Worm (Caenorhabditis elegans) whole organism, L4 larva: ENCODE results near the gene clec-160.

Experiments used
- F37D6.2 ChIP-seq: sonication (generic microtip); optimal IDR thresholded peaks from 2 replicates; lab custom pipeline; 2016; ENCODE audit warnings: mild to moderate bottlenecking, missing genetic modification characterization, missing compliant biosample characterization
- F44E2.7 ChIP-seq: fragments of 200-800 bp; sonication (Bioruptor generic); IDR thresholded peaks from 2 replicates; pipeline ENCODE4 v2.1.2; 2022; ENCODE audit warnings: missing genetic modification characterization, missing compliant biosample characterization
- R02D3.7 ChIP-seq: fragments of 150-350 bp; sonication (generic microtip); optimal IDR thresholded peaks from 3 replicates; lab custom pipeline; 2014; ENCODE audit warnings: missing biosample characterization, missing genetic modification characterization
- T20F7.1 ChIP-seq: fragments of 200-800 bp; sonication (Bioruptor generic); optimal IDR thresholded peaks from 2 replicates; lab custom pipeline; 2018; ENCODE audit warnings: mild to moderate bottlenecking, missing genetic modification characterization, missing compliant biosample characterization
- T26A8.4 ChIP-seq: fragments of 200-800 bp; sonication (Bioruptor generic); IDR thresholded peaks from 2 replicates; pipeline ENCODE4 v1.3.6; 2022; ENCODE audit warnings: missing genetic modification characterization, missing compliant biosample characterization
- ZK546.5 ChIP-seq, 2 experiments: sonication (generic microtip); optimal IDR thresholded peaks; 2 replicates each; lab custom pipeline; 2017; ENCODE audit warnings: missing biosample characterization in 2 of 2, missing genetic modification characterization in 2 of 2
- aha-1 ChIP-seq: fragments of 150-350 bp; peaks from one replicate; lab custom pipeline; 2014; ENCODE audit warnings: missing biosample characterization, missing genetic modification characterization
- ceh-32 ChIP-seq: sonication (generic microtip); optimal IDR thresholded peaks from 2 replicates; lab custom pipeline; 2016; ENCODE audit warnings: mild to moderate bottlenecking, missing genetic modification characterization, missing compliant biosample characterization; ENCODE audit not compliant: poor library complexity
- ceh-82 ChIP-seq: sonication (generic microtip); optimal IDR thresholded peaks from 2 replicates; lab custom pipeline; 2017; ENCODE audit warnings: missing biosample characterization, missing genetic modification characterization
- daf-12 ChIP-seq: fragments of 150-350 bp; optimal IDR thresholded peaks from 2 replicates; lab custom pipeline; 2014; ENCODE audit warnings: missing biosample characterization, missing genetic modification reagents, missing genetic modification characterization
- daf-19 ChIP-seq: fragments of 200-800 bp; sonication (Bioruptor generic); conservative IDR thresholded peaks from 2 replicates; pipeline ENCODE4 v1.3.6; 2022; ENCODE audit warnings: missing genetic modification characterization, missing compliant biosample characterization
- dmd-8 ChIP-seq: fragments of 200-800 bp; sonication (Bioruptor generic); IDR thresholded peaks from 2 replicates; pipeline ENCODE4 v1.3.6; 2022; ENCODE audit warnings: missing genetic modification characterization, missing compliant biosample characterization
- dpl-1 ChIP-seq: fragments of 150-350 bp; optimal IDR thresholded peaks from 2 replicates; lab custom pipeline; 2014; ENCODE audit warnings: missing biosample characterization, missing genetic modification reagents, missing genetic modification characterization
- egl-27 ChIP-seq: sonication (generic microtip); optimal IDR thresholded peaks from 3 replicates; lab custom pipeline; 2017; ENCODE audit warnings: missing biosample characterization, missing genetic modification reagents, missing genetic modification characterization
- fkh-10 ChIP-seq: fragments of 150-350 bp; optimal IDR thresholded peaks from 2 replicates; lab custom pipeline; 2014; ENCODE audit warnings: missing biosample characterization, missing genetic modification reagents, missing genetic modification characterization
- lin-13 ChIP-seq: fragments of 150-350 bp; optimal IDR thresholded peaks from 2 replicates; lab custom pipeline; 2014; ENCODE audit warnings: missing biosample characterization, missing genetic modification reagents, missing genetic modification characterization
- lin-29 ChIP-seq: fragments of 200-800 bp; sonication (Bioruptor generic); IDR thresholded peaks from 2 replicates; pipeline ENCODE4 v1.3.6; 2022; ENCODE audit warnings: missing genetic modification reagents, missing genetic modification characterization, missing compliant biosample characterization
- lir-3 ChIP-seq: sonication (generic microtip); optimal IDR thresholded peaks from 2 replicates; lab custom pipeline; 2016; ENCODE audit warnings: mild to moderate bottlenecking, missing genetic modification characterization, missing compliant biosample characterization
- madf-5 ChIP-seq, 2 experiments: fragments of 200-800 bp; sonication (Bioruptor generic); IDR thresholded peaks; 2 replicates each; pipeline ENCODE4 v1.3.6; 2022; ENCODE audit warnings: missing compliant biosample characterization in 2 of 2, missing genetic modification characterization in 2 of 2
- mdt-29 ChIP-seq: fragments of 200-800 bp; sonication (Bioruptor generic); IDR thresholded peaks from 2 replicates; pipeline ENCODE4 v1.3.6; 2022; ENCODE audit warnings: missing genetic modification reagents, missing genetic modification characterization, missing compliant biosample characterization
- mep-1 ChIP-seq: fragments of 150-350 bp; sonication (generic microtip); optimal IDR thresholded peaks from 3 replicates; lab custom pipeline; 2014; ENCODE audit warnings: missing biosample characterization, missing genetic modification characterization
- mes-2 ChIP-seq: sonication (generic microtip); optimal IDR thresholded peaks from 2 replicates; lab custom pipeline; 2016; ENCODE audit warnings: missing genotype, mild to moderate bottlenecking, missing genetic modification characterization, missing compliant biosample characterization; ENCODE audit not compliant: poor library complexity, severe bottlenecking
- nhr-111 ChIP-seq: fragments of 200-800 bp; sonication (Bioruptor generic); optimal IDR thresholded peaks from 2 replicates; lab custom pipeline; 2018; ENCODE audit warnings: mild to moderate bottlenecking, missing genetic modification characterization, missing compliant biosample characterization
- nhr-25 ChIP-seq: sonication (generic microtip); optimal IDR thresholded peaks from 2 replicates; lab custom pipeline; 2017; ENCODE audit warnings: missing genetic modification characterization, mild to moderate bottlenecking, missing compliant biosample characterization, antibody characterized with exemption, moderate library complexity, borderline replicate concordance; ENCODE audit not compliant: insufficient read depth
- nhr-6 ChIP-seq: fragments of 150-350 bp; optimal IDR thresholded peaks from 2 replicates; lab custom pipeline; 2014; ENCODE audit warnings: missing biosample characterization, missing genetic modification characterization
- pha-4 ChIP-seq, 2 experiments: fragments of 150-350 bp in 1 of 2; fragments of 200-800 bp in 1 of 2; sonication (Bioruptor generic) in 1 of 2; IDR thresholded peaks in 1 of 2; optimal IDR thresholded peaks in 1 of 2; 2 replicates each; pipeline versions ENCODE4 v1.3.6 to Lab custom; 2014 to 2022; ENCODE audit warnings: missing genetic modification characterization in 2 of 2, missing genetic modification reagents in 2 of 2, missing biosample characterization in 1 of 2, missing compliant biosample characterization in 1 of 2
- saeg-2 ChIP-seq: fragments of 200-800 bp; sonication (Bioruptor generic); IDR thresholded peaks from 2 replicates; pipeline ENCODE4 v1.3.6; 2022; ENCODE audit warnings: missing genetic modification reagents, missing genetic modification characterization, missing compliant biosample characterization
- set-16 ChIP-seq: fragments of 200-800 bp; sonication (Bioruptor generic); IDR thresholded peaks from 2 replicates; pipeline ENCODE4 v1.3.6; 2022; ENCODE audit warnings: missing genetic modification reagents, missing genetic modification characterization, missing compliant biosample characterization
- tra-1 ChIP-seq: fragments of 200-800 bp; sonication (Bioruptor generic); IDR thresholded peaks from 2 replicates; pipeline ENCODE4 v1.3.6; 2022; ENCODE audit warnings: missing genetic modification reagents, missing genetic modification characterization, missing compliant biosample characterization
- unc-62 ChIP-seq, 3 experiments: fragments of 150-350 bp in 1 of 3; sonication (generic microtip); optimal IDR thresholded peaks in 2 of 3; peaks in 1 of 3; 1 replicate in 1 of 3; 2 replicates in 2 of 3; lab custom pipeline; 2014 to 2017; ENCODE audit warnings: missing biosample characterization in 3 of 3, missing genetic modification characterization in 3 of 3, missing genetic modification reagents in 3 of 3, missing genotype in 1 of 3
- zfp-3 ChIP-seq: fragments of 200-800 bp; sonication (Bioruptor generic); conservative IDR thresholded peaks from 2 replicates; pipeline ENCODE4 v1.3.6; 2022; ENCODE audit warnings: missing genetic modification reagents, missing genetic modification characterization, missing compliant biosample characterization
- ztf-11 ChIP-seq: fragments of 150-350 bp; optimal IDR thresholded peaks from 2 replicates; lab custom pipeline; 2014; ENCODE audit warnings: missing biosample characterization, missing genetic modification characterization

Gene clec-160

DNA sequence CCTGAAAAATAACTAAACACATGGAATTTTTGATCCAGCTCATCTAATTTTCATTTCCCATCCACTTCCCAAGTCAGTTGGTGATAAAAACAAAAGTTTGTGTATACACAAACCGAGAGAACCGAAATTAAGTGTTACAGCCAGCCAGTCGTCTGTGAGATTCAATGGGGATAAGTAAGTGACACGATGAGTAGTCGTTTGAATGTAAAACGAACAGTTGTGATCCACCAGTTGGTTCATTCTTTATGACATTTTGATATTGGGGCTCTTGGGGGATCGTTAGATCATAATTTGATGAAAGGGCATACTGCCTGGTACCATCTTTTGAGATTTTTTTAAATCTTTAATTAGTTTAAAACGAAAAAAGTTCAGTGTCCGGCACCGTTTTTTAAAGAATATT lies 11.1 kb upstream of the clec-160 start:
- TF ChIP-seq F37D6.2 (tag; lab: Kevin White, UChicago) = no peak
- TF ChIP-seq daf-12 (tag; lab: Kevin White, UChicago) = no peak
- TF ChIP-seq lir-3 (tag; lab: Kevin White, UChicago) = no peak
- no peak for TF ChIP-seq mes-2 (tag; lab: Kevin White, UChicago)
- TF ChIP-seq ceh-32 (tag; lab: Kevin White, UChicago) = no peak
- no peak for TF ChIP-seq saeg-2
- no peak for TF ChIP-seq ceh-82 (tag; lab: Kevin White, UChicago)
- TF ChIP-seq mep-1 = no peak
- no peak for TF ChIP-seq dmd-8
- TF ChIP-seq F44E2.7 = no peak

DNA sequence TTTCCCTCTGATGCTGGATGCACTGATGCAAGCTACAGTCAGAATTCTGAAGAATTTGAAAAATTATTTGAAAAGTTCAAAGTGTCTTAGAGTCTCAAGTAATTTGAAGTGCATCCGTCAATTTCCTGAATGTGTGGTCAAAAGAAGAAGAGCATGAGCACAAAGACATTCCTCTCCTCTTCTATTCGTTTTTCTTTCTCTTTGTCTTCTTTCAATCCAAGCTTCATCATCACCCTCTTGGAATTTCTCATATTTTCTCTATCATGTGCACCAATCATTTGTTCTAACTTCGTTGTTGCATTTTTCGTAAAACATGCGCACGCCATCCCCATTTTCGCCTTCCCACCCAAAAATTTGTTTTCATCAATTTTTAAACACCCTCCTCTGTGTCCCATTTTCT lies 10.2 kb upstream of the clec-160 start:
- TF ChIP-seq fkh-10 = peak; percentile 54
- TF ChIP-seq ZK546.5 (tag; optimal IDR thresholded peaks at IDR 0.05; lab: Kevin White, UChicago) = no peak
- TF ChIP-seq R02D3.7 = no peak

DNA sequence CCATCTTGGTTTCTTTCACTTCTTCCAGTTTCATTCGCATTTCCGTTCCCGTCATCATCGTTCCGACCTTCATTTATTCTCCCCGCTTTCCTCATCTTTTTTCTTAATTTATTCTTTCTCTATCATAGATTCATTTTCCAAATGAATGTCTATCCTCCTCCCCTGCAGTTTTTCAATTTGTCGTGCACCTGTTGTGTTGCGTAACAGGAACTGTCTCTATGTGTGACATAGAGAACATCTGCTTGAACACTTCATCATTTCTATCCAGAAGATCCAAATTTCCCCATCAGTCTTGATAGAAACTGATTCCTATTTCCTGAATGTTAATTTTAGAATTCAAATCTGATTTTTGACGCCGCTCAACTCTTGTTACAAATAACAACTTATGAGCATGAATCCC lies 7.8 kb upstream of the clec-160 start:
- no peak for TF ChIP-seq T26A8.4 (GFP tag; lab: Robert Waterston, UW)
- TF ChIP-seq nhr-6 (tag; lab: Kevin White, UChicago) = no peak
- no peak for TF ChIP-seq nhr-25 (tag; lab: Kevin White, UChicago)
- TF ChIP-seq tra-1 (GFP tag; lab: Robert Waterston, UW) = no peak
- TF ChIP-seq T20F7.1 (GFP tag; lab: Kevin White, UChicago) = no peak
- no peak for TF ChIP-seq daf-19 (GFP tag; lab: Robert Waterston, UW)
- TF ChIP-seq set-16 (GFP tag; lab: Robert Waterston, UW) = no peak
- TF ChIP-seq egl-27 (tag; lab: Kevin White, UChicago) = no peak
- TF ChIP-seq zfp-3 (GFP tag; lab: Robert Waterston, UW) = no peak
- no peak for TF ChIP-seq lin-13 (GFP tag; lab: Kevin White, UChicago)

DNA sequence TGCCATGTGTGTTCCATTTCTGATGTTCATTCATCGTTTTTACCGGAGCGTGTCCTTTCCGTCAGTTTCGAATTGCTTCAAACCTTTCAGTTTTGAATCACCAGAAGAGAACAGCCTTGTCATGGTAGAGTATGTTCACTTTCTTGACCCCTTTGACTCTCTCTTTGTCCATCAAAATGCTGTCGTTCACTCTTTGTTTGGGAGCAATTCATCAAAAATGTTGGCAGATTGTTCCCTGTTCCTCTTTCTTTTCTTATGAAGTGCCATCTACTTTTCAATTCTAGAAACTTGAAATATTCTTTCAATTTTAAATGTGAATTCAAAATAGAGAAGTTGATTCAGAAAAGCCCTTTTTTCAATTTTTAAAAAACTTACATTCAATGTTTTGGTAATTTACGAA lies 5.5 kb upstream of the clec-160 start:
- TF ChIP-seq madf-5 (GFP tag; IDR thresholded peaks at IDR 0.05; lab: Robert Waterston, UW) (no peak), ztf-11 (no peak), unc-62 (GFP tag; optimal IDR thresholded peaks at IDR 0.05 in 1 of 2; lab: Kevin White, UChicago) (peak in 1 of 2 experiments; percentile 92), unc-62 (tag; optimal IDR thresholded peaks at IDR 0.05; lab: Kevin White, UChicago) (no peak), dpl-1 (GFP tag; lab: Kevin White, UChicago) (no peak), lin-29 (GFP tag; lab: Robert Waterston, UW) (no peak), ceh-82 (tag; lab: Kevin White, UChicago) (no peak)

DNA sequence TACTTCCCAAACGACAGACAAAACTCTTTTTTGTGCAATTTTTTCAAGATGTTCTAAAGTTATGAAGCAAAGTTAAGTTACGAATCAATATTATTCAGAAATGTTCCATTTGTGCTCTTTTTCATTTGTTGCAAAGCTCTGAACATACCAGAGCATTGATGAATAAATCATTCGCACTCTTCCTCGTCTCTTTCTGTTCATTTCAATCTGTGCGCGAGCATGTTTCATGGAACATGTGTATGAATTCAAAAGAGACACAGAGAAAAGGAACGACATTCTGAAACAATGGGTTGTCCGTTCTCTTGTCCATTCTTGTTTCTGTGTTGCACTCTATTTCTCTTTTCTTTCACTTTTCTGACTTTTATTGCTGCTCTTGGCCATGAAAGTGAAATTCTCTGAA lies 4.6 kb upstream of the clec-160 start:
- TF ChIP-seq unc-62 (GFP tag; optimal IDR thresholded peaks at IDR 0.05 in 1 of 2; lab: Kevin White, UChicago) (peak in 1 of 2 experiments; percentile 94), unc-62 (tag; optimal IDR thresholded peaks at IDR 0.05; lab: Kevin White, UChicago) (no peak), ceh-32 (tag; lab: Kevin White, UChicago) (no peak), pha-4 (GFP tag; IDR thresholded peaks at IDR 0.05; lab: Robert Waterston, UW) (no peak), pha-4 (tag; optimal IDR thresholded peaks at IDR 0.05; lab: Kevin White, UChicago) (no peak), nhr-111 (GFP tag; lab: Kevin White, UChicago) (no peak), aha-1 (peak; percentile 99)

DNA sequence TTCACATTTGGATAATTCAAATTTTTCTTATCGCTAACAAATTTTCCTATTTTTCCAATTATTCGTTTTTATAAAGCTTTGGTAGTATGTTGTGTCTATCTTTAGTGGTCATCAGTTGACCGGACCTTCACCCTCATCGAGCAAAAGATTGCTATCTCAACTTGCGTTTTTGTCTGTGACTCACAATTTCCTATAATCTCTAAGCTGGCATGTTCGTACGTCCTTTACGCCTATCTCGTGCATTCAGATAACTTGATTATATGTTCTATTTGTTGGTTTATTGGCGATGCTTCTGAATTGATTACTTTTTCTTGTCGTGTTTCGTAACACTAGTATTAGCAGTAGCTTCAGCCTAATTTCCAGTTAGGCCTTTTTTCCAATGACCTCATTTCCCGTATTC lies 3.8 kb upstream of the clec-160 start:
- no peak for TF ChIP-seq mdt-29 (GFP tag; lab: Robert Waterston, UW)
- TF ChIP-seq ceh-82 (tag; lab: Kevin White, UChicago) = no peak
- TF ChIP-seq ztf-11 = no peak
